Fruit fly (Drosophila melanogaster): ENCODE results near the gene REPTOR.
A peak's percentile ranks its signal among the peaks of the same experiment; 100 is the strongest.

The REPTOR gene

dm6 chr3R:24572540-24573043, 10.1 kb downstream of the REPTOR start (continued):
- TF ChIP-seq mam (GFP tag; optimal IDR thresholded peaks at IDR 0.05): peak; percentile 97
- peak; percentile 73 for TF ChIP-seq bigmax (GFP tag; optimal IDR thresholded peaks at IDR 0.05)
- TF ChIP-seq CG31441 (GFP tag; IDR thresholded peaks at IDR 0.05): peak; percentile 98
- peak; percentile 99 for TF ChIP-seq CG18599 (GFP tag; optimal IDR thresholded peaks at IDR 0.05)
- TF ChIP-seq ham (GFP tag; IDR thresholded peaks at IDR 0.05): peak; percentile 95
- peak; percentile 99 for TF ChIP-seq CG12659 (GFP tag; optimal IDR thresholded peaks at IDR 0.05)
- TF ChIP-seq CG4730 (GFP tag; IDR thresholded peaks at IDR 0.05): peak; percentile 98
- TF ChIP-seq Dp (GFP tag; optimal IDR thresholded peaks at IDR 0.05): peak; percentile 34
- peak; percentile 97 for TF ChIP-seq CG10209 (GFP tag; optimal IDR thresholded peaks at IDR 0.05)
- peak; percentile 91 for TF ChIP-seq kah (GFP tag; optimal IDR thresholded peaks at IDR 0.05)
- peak; percentile 95 for TF ChIP-seq fd96Cb (tag; optimal IDR thresholded peaks at IDR 0.05)
- TF ChIP-seq Doc2 (GFP tag; IDR thresholded peaks at IDR 0.05): peak; percentile 88; the same call in 1 of the 2 replicates
- peak; percentile 97 for TF ChIP-seq CG4328 (GFP tag; optimal IDR thresholded peaks at IDR 0.05)
- TF ChIP-seq Elba2 (GFP tag; optimal IDR thresholded peaks at IDR 0.05): no peak
- peak; percentile 78 for TF ChIP-seq wek (GFP tag; optimal IDR thresholded peaks at IDR 0.05)
- peak; percentile 98 for TF ChIP-seq Aef1 (GFP tag; IDR thresholded peaks at IDR 0.05)
- peak; percentile 54 for TF ChIP-seq CG7745 (tag; optimal IDR thresholded peaks at IDR 0.05)
- peak; percentile 64 for TF ChIP-seq CG4282 (GFP tag; optimal IDR thresholded peaks at IDR 0.05)
- TF ChIP-seq pb (GFP tag; optimal IDR thresholded peaks at IDR 0.05): peak; percentile 83
- peak; percentile 95 for TF ChIP-seq CG6272 (GFP tag; IDR thresholded peaks at IDR 0.05)
- peak; percentile 98 for TF ChIP-seq CG32767 (GFP tag; IDR thresholded peaks at IDR 0.05)
- peak; percentile 89 for TF ChIP-seq luna (GFP tag; optimal IDR thresholded peaks at IDR 0.05)
- peak; percentile 99 for TF ChIP-seq HLH3B (GFP tag; IDR thresholded peaks at IDR 0.05)
- no peak for TF ChIP-seq HLHmδ (GFP tag; optimal IDR thresholded peaks at IDR 0.05)
- peak; percentile 99 for TF ChIP-seq vvl (GFP tag; IDR thresholded peaks at IDR 0.05)
- peak; percentile 67 for TF ChIP-seq p53 (GFP tag; optimal IDR thresholded peaks at IDR 0.05)
- TF ChIP-seq HmgD (GFP tag; optimal IDR thresholded peaks at IDR 0.05): peak; percentile 81
- no peak for TF ChIP-seq mld (GFP tag; IDR thresholded peaks at IDR 0.05; ENCODE audit: partially characterized antibody)
- no peak for TF ChIP-seq CG16813 (GFP tag; IDR thresholded peaks at IDR 0.05; ENCODE audit: partially characterized antibody)
- TF ChIP-seq GATAe (GFP tag; conservative IDR thresholded peaks at IDR 0.05): peak; percentile 95
- peak; percentile 94 for TF ChIP-seq crol (GFP tag; IDR thresholded peaks at IDR 0.05)
- peak; percentile 98 for TF ChIP-seq ken (GFP tag; IDR thresholded peaks at IDR 0.05)
- TF ChIP-seq sug (tag; optimal IDR thresholded peaks at IDR 0.05): peak; percentile 97
- peak; percentile 94 for TF ChIP-seq Antp (GFP tag; optimal IDR thresholded peaks at IDR 0.05)
- TF ChIP-seq CG14965 (GFP tag; optimal IDR thresholded peaks at IDR 0.05; ENCODE audit: borderline replicate concordance): peak; percentile 16
- peak; percentile 96 for TF ChIP-seq Fer2 (tag; optimal IDR thresholded peaks at IDR 0.05)
- peak; percentile 98 for TF ChIP-seq BtbVII (GFP tag; optimal IDR thresholded peaks at IDR 0.05)
- peak; percentile 90 for TF ChIP-seq cato (GFP tag; optimal IDR thresholded peaks at IDR 0.05; ENCODE audit: borderline replicate concordance)
- TF ChIP-seq MBD-R2 (GFP tag; IDR thresholded peaks at IDR 0.05): peak; percentile 99
- TF ChIP-seq CG14050 (GFP tag; IDR thresholded peaks at IDR 0.05): peak; percentile 98
- peak; percentile 87 for TF ChIP-seq dm (GFP tag; optimal IDR thresholded peaks at IDR 0.05)
- TF ChIP-seq CG7372 (GFP tag; IDR thresholded peaks at IDR 0.05): peak; percentile 96
- TF ChIP-seq CG11247 (GFP tag; IDR thresholded peaks at IDR 0.05): peak; percentile 99
- peak; percentile 26 for TF ChIP-seq pzg (GFP tag; optimal IDR thresholded peaks at IDR 0.05)
- TF ChIP-seq CG2120 (GFP tag; optimal IDR thresholded peaks at IDR 0.05): peak; percentile 99
- peak; percentile 97 for TF ChIP-seq Hsf (GFP tag; optimal IDR thresholded peaks at IDR 0.05)
- TF ChIP-seq CG1529 (GFP tag; optimal IDR thresholded peaks at IDR 0.05): peak; percentile 96
- peak; percentile 99 for TF ChIP-seq rib (GFP tag; IDR thresholded peaks at IDR 0.05)
- peak; percentile 97 for TF ChIP-seq Oaz (GFP tag; IDR thresholded peaks at IDR 0.05)
- peak; percentile 92 for TF ChIP-seq exex (tag; optimal IDR thresholded peaks at IDR 0.05)
- TF ChIP-seq Lpt (GFP tag; optimal IDR thresholded peaks at IDR 0.05): no peak
